Worm (Caenorhabditis elegans) whole organism, dauer: ENCODE results near the gene fbxa-155.

ENCODE experiments used
- unc-62 ChIP-seq: sonication (generic microtip); optimal IDR thresholded peaks from 2 replicates; lab custom pipeline; 2017; ENCODE audit warnings: missing biosample characterization, missing genetic modification reagents, missing genetic modification characterization

fbxa-155 gene

DNA sequence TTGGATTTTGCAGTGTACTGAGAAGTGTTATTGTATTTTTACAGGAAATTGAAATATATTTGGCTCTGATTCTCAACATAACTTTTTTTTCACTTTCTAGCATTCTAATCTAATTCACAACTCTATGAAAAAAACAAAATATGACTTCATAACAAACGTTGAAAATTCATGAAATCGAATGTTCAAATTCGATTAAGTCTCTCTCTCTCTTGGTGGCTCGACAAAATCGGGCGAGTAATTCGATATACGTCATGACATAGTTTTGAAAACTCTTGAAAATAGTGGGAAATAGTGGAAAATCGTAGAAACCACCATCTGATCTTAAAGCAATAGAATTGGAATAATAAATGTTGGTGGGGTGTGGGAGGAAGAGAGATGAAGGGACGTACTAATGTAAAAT, 8.0 kb upstream of the fbxa-155 start:
- TF ChIP-seq unc-62 (GFP tag; lab: Kevin White, UChicago), result no peak

DNA sequence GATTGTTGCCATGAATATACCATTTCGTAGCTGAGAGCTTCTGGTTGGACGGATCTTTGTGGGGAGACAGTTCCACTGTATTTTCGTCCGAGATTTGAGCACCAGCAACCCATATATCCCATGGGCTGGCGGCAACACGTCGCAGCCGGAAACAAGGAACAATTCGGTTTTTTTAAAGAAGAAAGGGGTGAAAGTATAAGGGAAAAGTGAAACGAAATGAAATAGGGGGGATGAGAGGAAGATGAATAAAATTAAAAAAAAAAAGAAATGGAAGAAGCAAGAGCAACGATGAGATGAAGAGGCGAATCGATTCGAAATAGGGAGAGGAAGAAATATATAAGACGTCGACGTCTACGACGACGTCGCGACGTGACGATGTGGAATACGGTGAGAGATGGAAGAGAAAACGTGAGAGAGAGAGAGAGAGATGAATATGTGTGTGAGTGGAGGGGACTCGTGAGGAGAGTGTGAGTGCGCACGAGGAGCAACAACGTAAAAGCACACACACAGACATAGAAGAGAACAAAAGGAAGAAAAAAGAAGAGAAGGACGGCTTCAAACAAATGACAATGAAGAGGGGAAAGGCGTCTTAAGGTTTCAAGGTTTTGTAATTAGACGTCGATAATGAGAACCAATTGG, 6.5 kb upstream of the fbxa-155 start, which contains the start of gene rgs-1:
Gene rgs-1, minus strand, starts transcription at position 146 of the 639 bp plus-strand sequence.
- TF ChIP-seq unc-62 (GFP tag; lab: Kevin White, UChicago), result no peak

DNA sequence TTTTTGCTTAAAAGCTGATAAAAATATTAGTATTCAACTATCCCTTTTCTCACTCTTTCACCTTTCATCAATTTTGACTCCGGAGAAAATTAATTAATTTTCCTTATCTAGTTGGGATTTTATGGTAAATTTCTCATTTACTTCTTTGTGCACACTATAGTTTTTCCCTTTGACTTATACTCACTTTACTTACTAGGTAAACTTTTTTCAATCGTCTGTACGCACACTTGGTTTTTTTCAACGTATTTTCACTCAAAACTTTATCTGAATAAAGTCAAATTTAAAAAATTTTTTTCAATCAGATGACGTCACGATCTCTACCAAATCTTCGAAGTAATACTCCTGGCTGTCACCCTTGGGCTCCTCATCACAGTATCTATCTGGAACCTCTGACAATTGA, 2.1 kb upstream of the fbxa-155 start, which contains the start of gene C05B5.16:
Gene C05B5.16, plus strand, starts transcription at position 301 of the 400 bp plus-strand sequence.
- TF ChIP-seq unc-62 (GFP tag; lab: Kevin White, UChicago), result no peak

DNA sequence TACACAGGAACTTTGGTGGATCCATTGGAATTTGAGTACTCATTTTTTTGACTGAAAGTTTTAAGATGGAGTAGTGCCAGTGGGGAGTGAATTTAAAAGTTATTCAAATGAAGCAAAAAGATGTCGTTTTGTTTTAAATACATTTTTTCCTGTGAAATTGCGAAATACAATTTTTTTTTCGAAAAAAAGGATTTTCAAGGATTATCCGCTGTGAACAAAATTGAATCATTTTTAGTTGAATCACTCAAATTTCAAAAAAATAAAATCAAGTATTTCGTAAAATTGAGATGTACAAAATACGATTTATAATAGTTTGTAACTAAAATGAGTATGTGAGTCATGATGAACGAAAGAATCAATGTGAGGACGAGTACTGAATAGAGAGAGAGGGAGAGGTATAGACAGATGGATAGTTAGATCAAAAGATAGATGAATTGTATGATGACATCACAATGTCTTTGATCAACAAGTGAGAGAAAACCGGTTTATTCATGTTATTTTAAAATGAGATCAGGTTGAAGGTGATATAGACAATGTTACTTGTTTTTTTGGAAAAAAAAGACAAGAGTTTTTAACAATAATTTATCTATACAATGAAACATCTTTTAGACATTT, 3.2 kb downstream of the fbxa-155 start, which contains the start of gene C05B5.8:
Gene C05B5.8, minus strand, starts transcription at position 51 of the 615 bp plus-strand sequence.
- no peak for TF ChIP-seq unc-62 (GFP tag; lab: Kevin White, UChicago)

DNA sequence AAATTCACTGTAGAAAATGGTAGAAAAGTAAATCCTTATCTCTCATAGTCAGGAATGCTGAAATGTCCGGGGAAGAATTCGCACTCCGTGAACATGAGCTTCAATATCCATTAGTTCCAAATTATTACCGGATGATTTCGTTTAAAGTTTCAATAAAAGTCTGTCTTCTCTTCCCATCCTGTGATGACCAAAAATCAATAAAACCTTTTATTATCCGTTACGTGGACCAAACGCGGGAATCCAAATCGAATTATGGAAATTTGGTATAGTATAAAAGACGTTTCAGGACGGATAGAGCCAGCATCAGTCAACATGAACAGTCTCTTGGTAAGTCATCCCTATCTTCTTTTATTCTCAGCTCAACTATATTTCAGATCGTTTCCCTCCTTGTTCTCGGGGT, 5.8 kb downstream of the fbxa-155 start, which contains the start of gene C05B5.11:
Gene C05B5.11, plus strand, starts transcription at position 301 of the 400 bp plus-strand sequence.
- TF ChIP-seq unc-62 (GFP tag; lab: Kevin White, UChicago), result no peak

DNA sequence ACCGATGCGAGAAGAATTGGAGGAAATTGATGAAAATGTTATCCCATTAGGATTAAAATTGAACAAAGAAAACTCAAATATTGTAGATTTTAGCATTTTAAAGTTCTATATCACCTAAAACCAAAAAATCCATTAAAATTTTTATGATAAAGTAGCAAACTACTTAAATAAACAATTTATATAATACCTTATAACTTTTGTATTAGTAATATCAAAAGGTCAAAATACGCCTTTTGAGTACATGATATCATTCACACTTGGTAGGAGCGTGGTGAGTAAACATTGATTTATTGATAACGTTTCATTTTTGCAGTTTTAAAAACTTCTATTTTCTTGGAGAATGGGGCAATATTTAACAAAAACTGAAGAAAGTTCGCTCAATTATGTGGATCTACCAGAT, 9.0 kb downstream of the fbxa-155 start, which contains the start of gene C05B5.5:
Gene C05B5.5, plus strand, starts transcription at position 301 of the 400 bp plus-strand sequence.
- TF ChIP-seq unc-62 (GFP tag; lab: Kevin White, UChicago), result no peak

DNA sequence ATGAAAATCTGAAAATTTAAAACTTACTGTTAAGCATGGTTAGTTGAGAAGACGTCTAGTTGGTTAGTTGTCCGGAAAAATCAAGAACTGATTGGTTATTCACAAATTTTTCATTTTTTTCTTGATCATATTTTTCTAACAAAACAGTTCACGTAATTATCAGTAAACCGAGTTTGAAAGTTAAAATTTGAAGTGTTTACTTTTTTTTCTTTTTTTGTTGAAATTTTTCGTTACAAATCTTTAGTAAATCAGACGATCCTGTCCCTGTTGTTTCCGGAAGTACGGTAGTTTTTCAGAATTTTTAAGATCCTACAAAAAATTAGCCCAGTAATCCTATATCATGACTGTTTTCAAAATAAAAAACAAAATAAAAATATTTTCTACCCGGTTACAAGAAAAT, 9.6 kb downstream of the fbxa-155 start, which contains the start of gene C05B5.2:
Gene C05B5.2, minus strand, starts transcription at position 101 of the 400 bp plus-strand sequence.
- no peak for TF ChIP-seq unc-62 (GFP tag; lab: Kevin White, UChicago)

DNA sequence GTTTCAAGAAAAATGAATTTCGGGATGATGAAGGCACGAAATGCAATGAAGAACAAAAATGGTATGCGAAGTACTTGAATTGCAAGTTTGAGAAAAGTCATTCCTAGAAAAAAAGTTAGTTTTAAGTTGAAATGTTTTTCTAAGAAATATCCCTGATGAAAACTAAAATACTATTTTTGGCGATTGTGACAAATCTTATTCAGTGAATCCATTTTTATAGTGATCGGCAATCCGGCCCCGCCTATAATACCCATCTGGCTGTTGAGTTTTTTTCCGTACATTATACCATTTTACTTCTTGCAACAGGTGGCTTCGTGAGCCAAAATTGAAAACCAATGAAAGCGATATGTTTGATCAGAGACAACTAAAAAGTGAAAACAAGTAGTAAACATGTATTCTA, 10.8 kb downstream of the fbxa-155 start, which contains the start of gene C05B5.17:
Gene C05B5.17, minus strand, starts transcription at position 101 of the 400 bp plus-strand sequence.
- TF ChIP-seq unc-62 (GFP tag; lab: Kevin White, UChicago), result no peak

DNA sequence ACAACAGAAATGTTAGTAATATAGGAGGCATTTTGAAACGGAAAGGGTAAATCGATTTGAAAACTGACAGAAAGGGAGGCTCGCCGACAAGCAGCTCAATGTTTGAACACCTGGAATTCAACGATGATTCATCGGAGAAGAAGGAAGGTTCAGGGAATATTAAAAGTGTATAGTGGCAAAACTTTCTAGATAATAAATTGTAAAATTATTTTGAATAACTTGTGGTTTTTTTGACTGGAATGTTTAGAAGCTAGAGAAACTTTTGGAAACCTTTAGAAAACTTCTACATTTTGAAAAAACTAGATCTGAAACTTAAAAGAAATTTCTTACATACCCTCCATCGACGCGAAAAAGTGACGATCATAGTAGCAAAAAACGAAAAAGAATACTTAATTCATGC, 12.1 kb downstream of the fbxa-155 start, which contains the start of gene pqn-8:
Gene pqn-8, minus strand, starts transcription at position 101 of the 400 bp plus-strand sequence.
- no peak for TF ChIP-seq unc-62 (GFP tag; lab: Kevin White, UChicago)

DNA sequence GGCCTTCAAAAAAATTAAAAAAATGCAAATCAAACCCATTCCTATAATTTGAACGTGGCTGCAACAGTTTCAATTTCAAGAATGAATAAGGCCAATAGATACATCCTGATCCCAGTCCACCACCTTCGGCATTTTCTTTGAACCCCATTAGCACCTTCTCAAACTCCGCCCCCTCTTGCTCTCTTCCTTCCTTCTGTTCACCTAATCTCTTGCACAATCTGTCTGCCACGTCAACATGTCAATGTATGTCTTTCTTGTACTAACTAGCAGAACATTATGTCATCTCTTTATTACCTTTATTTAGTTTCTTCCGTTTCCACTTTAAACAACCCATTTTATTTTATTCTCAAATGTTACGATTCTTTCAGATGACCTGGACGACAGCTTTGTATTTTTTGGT, 16.5 kb downstream of the fbxa-155 start, which contains the start of gene C05B5.4:
Gene C05B5.4, plus strand, starts transcription at position 351 of the 400 bp plus-strand sequence.
- no peak for TF ChIP-seq unc-62 (GFP tag; lab: Kevin White, UChicago)

DNA sequence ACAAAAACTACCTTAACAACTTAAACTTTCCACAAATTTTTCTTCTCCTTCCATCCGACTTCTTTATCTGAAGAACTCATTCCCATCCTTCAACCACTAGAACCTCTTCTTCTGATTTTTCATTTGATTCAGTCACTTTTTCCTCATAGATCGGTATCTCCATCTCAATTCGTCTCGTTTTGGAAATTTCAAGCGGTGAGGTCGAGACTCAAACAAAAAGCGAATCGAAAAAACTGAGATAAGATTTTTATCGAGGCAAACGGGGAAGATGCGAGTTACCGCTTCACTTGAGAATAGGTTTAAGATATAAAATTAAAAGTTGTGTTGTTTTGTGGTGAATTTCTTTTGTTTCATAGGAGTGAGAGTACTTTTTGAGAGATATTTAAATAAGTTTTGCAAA, 18.7 kb downstream of the fbxa-155 start:
- no peak for TF ChIP-seq unc-62 (GFP tag; lab: Kevin White, UChicago)

DNA sequence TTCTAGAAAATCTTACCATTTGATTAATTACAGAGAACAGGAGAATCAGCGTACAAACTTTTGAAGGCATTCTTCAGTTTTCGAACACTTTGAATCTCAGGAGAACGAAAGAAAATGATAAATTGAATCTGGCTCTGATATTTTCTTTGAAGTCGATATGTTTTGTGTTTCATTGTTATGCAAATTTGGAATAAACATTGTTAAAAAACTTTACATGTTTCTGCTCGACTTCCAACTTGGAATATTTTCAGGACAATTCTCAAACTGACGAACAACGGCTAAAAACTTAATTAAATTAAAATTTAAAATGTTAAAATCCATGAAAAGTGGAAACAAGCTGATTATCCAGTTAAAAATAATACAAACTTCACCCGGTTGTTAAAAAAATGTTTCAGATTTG, 21.7 kb downstream of the fbxa-155 start, which contains the start of gene C05B5.1:
Gene C05B5.1, minus strand, starts transcription at position 101 of the 400 bp plus-strand sequence.
- TF ChIP-seq unc-62 (GFP tag; lab: Kevin White, UChicago), result no peak

DNA sequence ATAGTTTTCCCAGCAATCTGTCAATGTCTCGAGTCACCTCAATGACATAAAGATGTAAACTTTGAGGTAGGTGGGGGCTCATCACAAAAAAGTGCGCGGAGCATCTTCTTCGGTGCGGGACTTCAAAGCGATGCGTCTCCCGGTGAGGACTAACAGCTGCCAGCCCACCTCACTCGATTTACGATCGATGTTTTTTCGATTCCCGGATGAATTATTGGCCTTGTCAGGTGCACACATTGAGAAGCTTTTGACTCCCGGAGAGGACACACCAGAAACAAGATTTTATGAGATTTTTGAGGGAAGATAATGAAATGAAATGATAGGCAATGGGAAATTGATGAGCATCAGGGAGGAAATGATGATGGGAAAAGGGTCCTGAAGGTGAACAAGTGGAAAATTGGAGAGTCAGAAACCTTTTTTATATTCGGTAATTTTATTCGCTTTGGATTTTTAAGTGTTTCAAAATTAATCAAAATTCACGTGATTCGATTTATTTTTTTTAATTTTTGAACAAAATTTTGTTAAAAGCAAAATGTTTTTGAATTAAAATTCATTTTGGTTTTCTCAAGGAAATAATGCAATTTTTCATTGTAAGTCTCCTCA, 23.1 kb downstream of the fbxa-155 start, which contains the start of gene C05B5.12:
Gene C05B5.12, plus strand, starts transcription at position 553 of the 603 bp plus-strand sequence.
- TF ChIP-seq unc-62 (GFP tag; lab: Kevin White, UChicago), result no peak

DNA sequence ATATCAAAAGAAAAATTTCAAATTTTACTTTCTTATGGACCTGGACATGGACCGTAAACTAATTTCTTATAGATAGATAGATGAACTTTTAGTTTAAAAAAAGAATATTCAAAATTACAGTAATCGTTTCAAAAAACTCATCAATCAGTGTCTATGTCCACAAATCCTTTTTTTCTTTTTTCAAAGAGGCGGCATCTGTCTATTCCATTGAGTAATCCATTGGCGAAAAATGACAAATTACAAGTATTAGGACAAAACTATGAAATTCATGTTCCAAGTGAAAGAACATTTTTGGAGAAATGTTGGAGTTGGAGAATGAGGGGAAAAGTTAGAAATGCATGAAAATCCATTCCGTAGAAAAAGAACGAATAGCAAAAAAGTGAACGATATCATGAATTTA, 24.5 kb downstream of the fbxa-155 start:
- TF ChIP-seq unc-62 (GFP tag; lab: Kevin White, UChicago), result no peak

DNA sequence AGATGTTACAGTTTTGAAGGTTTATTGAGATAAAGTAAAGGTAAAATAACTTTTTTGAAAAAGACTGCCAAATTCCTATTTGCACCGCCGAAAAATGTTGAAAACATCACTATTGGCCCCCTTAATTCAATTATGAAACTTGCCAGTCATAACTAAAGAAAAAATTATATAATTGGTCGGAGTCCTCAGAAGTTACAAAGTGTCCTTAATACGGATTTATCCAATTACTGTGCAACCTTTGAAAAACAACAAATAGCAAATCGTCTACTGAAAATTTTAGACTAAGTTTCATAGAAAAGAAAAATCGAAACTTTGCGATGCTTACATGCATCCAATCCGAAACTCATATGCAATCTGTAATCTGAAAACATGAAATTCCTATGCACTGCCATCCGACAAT, 25.4 kb downstream of the fbxa-155 start:
- no peak for TF ChIP-seq unc-62 (GFP tag; lab: Kevin White, UChicago)
